Worm (Caenorhabditis elegans) whole organism, late embryonic: Measurements from ENCODE around the gene F10C2.5.

ENCODE experiments used
- C08G9.2 ChIP-seq: sonication (generic microtip); optimal IDR thresholded peaks from 2 replicates; lab custom pipeline; 2016; ENCODE audit warnings: mild to moderate bottlenecking, missing genetic modification characterization, moderate library complexity, missing compliant biosample characterization
- C38D4.7 ChIP-seq: fragments of 200-800 bp; sonication (Bioruptor generic); optimal IDR thresholded peaks from 2 replicates; lab custom pipeline; 2018; ENCODE audit warnings: mild to moderate bottlenecking, missing genetic modification characterization, moderate library complexity, missing compliant biosample characterization
- T23F11.4 ChIP-seq: fragments of 200-800 bp; sonication (Bioruptor generic); optimal IDR thresholded peaks from 2 replicates; lab custom pipeline; 2018; ENCODE audit warnings: mild to moderate bottlenecking, missing genetic modification characterization, missing compliant biosample characterization
- Y22D7AL.16 ChIP-seq: sonication (generic microtip); optimal IDR thresholded peaks from 2 replicates; lab custom pipeline; 2016; ENCODE audit warnings: missing genetic modification characterization, missing compliant biosample characterization
- ama-1 ChIP-seq: fragments of 150-350 bp; optimal IDR thresholded peaks from 2 replicates; lab custom pipeline; 2014
- ceh-18 ChIP-seq: sonication (generic microtip); optimal IDR thresholded peaks from 2 replicates; lab custom pipeline; 2016; ENCODE audit warnings: missing genetic modification characterization, missing compliant biosample characterization
- ceh-19 ChIP-seq: fragments of 200-800 bp; sonication (Bioruptor generic); optimal IDR thresholded peaks from 2 replicates; lab custom pipeline; 2018; ENCODE audit warnings: mild to moderate bottlenecking, missing genetic modification characterization, missing compliant biosample characterization
- ceh-6 ChIP-seq: fragments of 200-800 bp; sonication (Bioruptor generic); optimal IDR thresholded peaks from 2 replicates; lab custom pipeline; 2018; ENCODE audit warnings: mild to moderate bottlenecking, missing genetic modification characterization, missing compliant biosample characterization
- che-1 ChIP-seq: sonication (generic microtip); optimal IDR thresholded peaks from 2 replicates; lab custom pipeline; 2016; ENCODE audit warnings: mild to moderate bottlenecking, missing genetic modification characterization, missing compliant biosample characterization
- dve-1 ChIP-seq: sonication (generic microtip); optimal IDR thresholded peaks from 2 replicates; lab custom pipeline; 2017; ENCODE audit warnings: antibody characterized with exemption, mild to moderate bottlenecking, missing genetic modification characterization, missing compliant biosample characterization
- elt-2 ChIP-seq: sonication (generic microtip); optimal IDR thresholded peaks from 2 replicates; lab custom pipeline; 2016; ENCODE audit warnings: missing genetic modification reagents, missing genetic modification characterization, missing compliant biosample characterization
- elt-4 ChIP-seq: sonication (generic microtip); optimal IDR thresholded peaks from 2 replicates; lab custom pipeline; 2016; ENCODE audit warnings: missing genetic modification characterization, missing compliant biosample characterization
- fkh-10 ChIP-seq: fragments of 150-350 bp; optimal IDR thresholded peaks from 2 replicates; lab custom pipeline; 2014; ENCODE audit warnings: missing biosample characterization, missing genetic modification reagents, missing genetic modification characterization
- gmeb-2 ChIP-seq: sonication (generic microtip); optimal IDR thresholded peaks from 2 replicates; lab custom pipeline; 2016; ENCODE audit warnings: missing genetic modification characterization, inconsistent platforms, missing compliant biosample characterization
- hlh-13 ChIP-seq: fragments of 200-800 bp; sonication (Bioruptor generic); optimal IDR thresholded peaks from 2 replicates; lab custom pipeline; 2018; ENCODE audit warnings: mild to moderate bottlenecking, missing genetic modification characterization, missing compliant biosample characterization
- hlh-15 ChIP-seq: sonication (generic microtip); optimal IDR thresholded peaks from 2 replicates; lab custom pipeline; 2016; ENCODE audit warnings: missing genetic modification characterization, missing compliant biosample characterization
- hlh-8 ChIP-seq: sonication (generic microtip); optimal IDR thresholded peaks from 2 replicates; lab custom pipeline; 2016; ENCODE audit warnings: missing genotype, missing genetic modification characterization, missing compliant biosample characterization
- lim-6 ChIP-seq: sonication (generic microtip); optimal IDR thresholded peaks from 2 replicates; lab custom pipeline; 2016; ENCODE audit warnings: missing genetic modification characterization, missing compliant biosample characterization
- lin-11 ChIP-seq: fragments of 200-800 bp; sonication (Bioruptor generic); optimal IDR thresholded peaks from 2 replicates; lab custom pipeline; 2018; ENCODE audit warnings: mild to moderate bottlenecking, missing genetic modification characterization, missing compliant biosample characterization
- madf-2 ChIP-seq: sonication (generic microtip); optimal IDR thresholded peaks from 2 replicates; lab custom pipeline; 2017; ENCODE audit warnings: missing genetic modification characterization, missing compliant biosample characterization
- mec-3 ChIP-seq: sonication (generic microtip); optimal IDR thresholded peaks from 2 replicates; lab custom pipeline; 2016; ENCODE audit warnings: borderline replicate concordance, missing genetic modification characterization, missing compliant biosample characterization
- nfya-1 ChIP-seq: sonication (generic microtip); optimal IDR thresholded peaks from 2 replicates; lab custom pipeline; 2017; ENCODE audit warnings: missing genetic modification characterization, mild to moderate bottlenecking, missing compliant biosample characterization, antibody characterized with exemption, moderate library complexity
- npax-4 ChIP-seq: sonication (generic microtip); optimal IDR thresholded peaks from 2 replicates; lab custom pipeline; 2016; ENCODE audit warnings: missing genetic modification characterization, missing compliant biosample characterization
- odd-2 ChIP-seq: sonication (generic microtip); optimal IDR thresholded peaks from 2 replicates; lab custom pipeline; 2017; ENCODE audit warnings: antibody characterized with exemption, mild to moderate bottlenecking, missing genetic modification characterization, missing compliant biosample characterization
- pag-3 ChIP-seq: sonication (generic microtip); optimal IDR thresholded peaks from 2 replicates; lab custom pipeline; 2016; ENCODE audit warnings: missing compliant biosample characterization, missing genetic modification characterization, borderline replicate concordance
- pat-9 ChIP-seq: fragments of 200-800 bp; sonication (Bioruptor generic); optimal IDR thresholded peaks from 2 replicates; lab custom pipeline; 2018; ENCODE audit warnings: mild to moderate bottlenecking, missing genetic modification characterization, moderate library complexity, missing compliant biosample characterization
- pax-1 ChIP-seq: fragments of 150-350 bp; optimal IDR thresholded peaks from 2 replicates; lab custom pipeline; 2014; ENCODE audit warnings: missing biosample characterization, missing genetic modification characterization
- pha-4 ChIP-seq: fragments of 150-350 bp; optimal IDR thresholded peaks from 2 replicates; lab custom pipeline; 2018; ENCODE audit warnings: missing biosample characterization, missing genetic modification reagents, missing genetic modification characterization
- ref-2 ChIP-seq: sonication (generic microtip); optimal IDR thresholded peaks from 2 replicates; lab custom pipeline; 2016; ENCODE audit warnings: missing genetic modification characterization, missing compliant biosample characterization
- syd-9 ChIP-seq: sonication (generic microtip); optimal IDR thresholded peaks from 2 replicates; lab custom pipeline; 2016; ENCODE audit warnings: mild to moderate bottlenecking, missing genetic modification characterization, moderate library complexity, missing compliant biosample characterization
- tbx-7 ChIP-seq: sonication (generic microtip); optimal IDR thresholded peaks from 2 replicates; lab custom pipeline; 2016; ENCODE audit warnings: missing genotype, missing genetic modification characterization, missing compliant biosample characterization
- ttx-3 ChIP-seq: sonication (generic microtip); optimal IDR thresholded peaks from 2 replicates; lab custom pipeline; 2016; ENCODE audit warnings: missing genetic modification reagents, missing genetic modification characterization, missing compliant biosample characterization
- unc-3 ChIP-seq, 2 experiments: fragments of 200-800 bp in 1 of 2; sonication (Bioruptor generic) in 1 of 2; sonication (generic microtip) in 1 of 2; conservative IDR thresholded peaks in 1 of 2; optimal IDR thresholded peaks in 1 of 2; 2 replicates each; pipeline versions ENCODE4 v1.3.6 to Lab custom; 2016 to 2022; ENCODE audit warnings: missing compliant biosample characterization in 2 of 2, missing genetic modification characterization in 2 of 2, missing genetic modification reagents in 1 of 2
- unc-55 ChIP-seq: sonication (generic microtip); optimal IDR thresholded peaks from 2 replicates; lab custom pipeline; 2017; ENCODE audit warnings: missing biosample characterization, missing genetic modification reagents, missing genetic modification characterization
- unc-86 ChIP-seq: sonication (generic microtip); optimal IDR thresholded peaks from 2 replicates; lab custom pipeline; 2016; ENCODE audit warnings: missing genetic modification characterization, missing compliant biosample characterization
- zip-5 ChIP-seq: sonication (generic microtip); optimal IDR thresholded peaks from 2 replicates; lab custom pipeline; 2016; ENCODE audit warnings: missing genetic modification characterization, missing compliant biosample characterization

F10C2.5 gene

DNA sequence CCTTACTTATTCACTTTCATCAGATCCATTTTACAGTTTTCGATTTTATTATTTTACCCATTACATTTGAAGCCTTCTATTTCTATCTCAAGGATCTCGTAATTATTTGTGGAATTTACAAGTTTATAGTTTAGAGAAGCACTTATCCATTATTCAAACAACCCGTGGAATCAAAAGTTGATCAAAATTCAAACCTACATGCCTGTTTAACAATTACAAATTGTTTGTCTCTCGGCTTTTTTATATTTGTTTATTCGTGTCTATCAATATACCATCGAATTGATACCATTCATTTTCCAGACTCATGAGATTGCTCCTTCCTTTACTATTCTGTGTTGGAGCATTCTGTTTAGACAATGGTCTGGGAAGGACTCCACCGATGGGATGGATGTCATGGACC, 41.7 kb downstream of the F10C2.5 start, which contains the start of gene gana-1:
Gene gana-1, plus strand, starts transcription at position 301 of the 400 bp plus-strand sequence.
- TF ChIP-seq C08G9.2 (tag; lab: Kevin White, UChicago) = no peak
- no peak for TF ChIP-seq elt-2 (tag; lab: Kevin White, UChicago)
- no peak for TF ChIP-seq madf-2 (tag; lab: Kevin White, UChicago)

- no peak for TF ChIP-seq ceh-6 (GFP tag; lab: Kevin White, UChicago)
- TF ChIP-seq gmeb-2 (tag; lab: Kevin White, UChicago) = no peak
- TF ChIP-seq unc-3 (GFP tag; conservative IDR thresholded peaks at IDR 0.05; lab: Robert Waterston, UW) = no peak
- TF ChIP-seq unc-3 (tag; optimal IDR thresholded peaks at IDR 0.05; lab: Kevin White, UChicago) = no peak
- no peak for TF ChIP-seq odd-2 (tag; lab: Kevin White, UChicago)
- TF ChIP-seq tbx-7 (tag; lab: Kevin White, UChicago) = no peak
- TF ChIP-seq ref-2 (tag; lab: Kevin White, UChicago) = no peak
Observed at ce11 chrV:12088773-12089172, 43.5 kb downstream of the F10C2.5 start, which contains the start of gene R07B7.12. Gene R07B7.12 (plus strand): TSS chrV:12089073.

- TF ChIP-seq unc-55 (GFP tag; lab: Kevin White, UChicago) = no peak
- no peak for TF ChIP-seq C38D4.7 (GFP tag; lab: Kevin White, UChicago)
- no peak for TF ChIP-seq lim-6 (tag; lab: Kevin White, UChicago)
- TF ChIP-seq ama-1 (lab: Kevin White, UChicago) = no peak
Observed at ce11 chrV:12091759-12092158, 46.5 kb downstream of the F10C2.5 start, which contains the start of gene nhr-206. Gene nhr-206 (plus strand): TSS chrV:12092006.

- TF ChIP-seq ttx-3 (tag; lab: Kevin White, UChicago) (no peak), fkh-10 (GFP tag; lab: Kevin White, UChicago) (no peak), syd-9 (no peak), che-1 (tag; lab: Kevin White, UChicago) (no peak), unc-86 (no peak), Y22D7AL.16 (tag; lab: Kevin White, UChicago) (no peak), nfya-1 (tag; lab: Kevin White, UChicago) (no peak), hlh-15 (tag; lab: Kevin White, UChicago) (no peak), ceh-18 (tag; lab: Kevin White, UChicago) (no peak)
Observed at ce11 chrV:12094030-12094429, 48.8 kb downstream of the F10C2.5 start, which contains the start of gene nhr-208. Gene nhr-208 (plus strand): TSS chrV:12094317.

ce11 chrV:12095865-12096264, 50.6 kb downstream of the F10C2.5 start, which contains the start of gene nhr-207:
Gene nhr-207 (plus strand): TSS chrV:12096146.
- no peak for TF ChIP-seq tbx-7 (tag; lab: Kevin White, UChicago)
- TF ChIP-seq C08G9.2 (tag; lab: Kevin White, UChicago) = no peak
- no peak for TF ChIP-seq ref-2 (tag; lab: Kevin White, UChicago)
- TF ChIP-seq pag-3 = no peak
- no peak for TF ChIP-seq npax-4
- TF ChIP-seq dve-1 = no peak
- no peak for TF ChIP-seq ceh-19 (GFP tag; lab: Kevin White, UChicago)
- no peak for TF ChIP-seq ama-1 (lab: Kevin White, UChicago)
- TF ChIP-seq hlh-8 (tag; lab: Kevin White, UChicago) = no peak
- no peak for TF ChIP-seq hlh-13 (GFP tag; lab: Kevin White, UChicago)
- no peak for TF ChIP-seq pax-1 (tag; lab: Kevin White, UChicago)
- TF ChIP-seq nfya-1 (tag; lab: Kevin White, UChicago) = no peak
- TF ChIP-seq T23F11.4 (GFP tag; lab: Kevin White, UChicago) = no peak
- no peak for TF ChIP-seq che-1 (tag; lab: Kevin White, UChicago)

DNA sequence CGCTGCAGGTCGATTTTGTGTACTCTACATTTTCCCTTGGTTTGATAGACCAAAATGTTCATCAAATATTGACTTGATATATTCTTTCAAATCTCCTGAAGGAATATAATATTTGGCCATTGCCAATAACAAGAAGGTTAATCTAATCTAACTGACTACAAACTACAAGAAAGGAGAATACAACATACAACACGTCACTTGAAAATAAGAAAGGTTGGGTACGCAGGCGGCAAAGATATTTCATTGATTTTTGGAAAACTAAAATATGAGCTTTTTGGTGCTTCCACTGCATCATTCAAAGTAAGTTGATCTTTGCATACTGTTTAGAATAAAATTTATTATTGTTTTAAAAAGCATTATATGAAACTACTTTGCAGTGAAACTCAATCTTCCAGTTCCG, 52.9 kb downstream of the F10C2.5 start, which contains the start of gene nhr-209:
Gene nhr-209, plus strand, starts transcription at position 27 of the 400 bp plus-strand sequence.
- TF ChIP-seq C38D4.7 (GFP tag; lab: Kevin White, UChicago) (no peak), zip-5 (tag; lab: Kevin White, UChicago) (no peak), pha-4 (no peak), odd-2 (tag; lab: Kevin White, UChicago) (no peak), mec-3 (tag; lab: Kevin White, UChicago) (no peak), elt-4 (no peak), lin-11 (tag; lab: Kevin White, UChicago) (no peak), pat-9 (tag; lab: Kevin White, UChicago) (no peak)
